Worm (Caenorhabditis elegans): Measurements from ENCODE around the gene utx-1.

DNA sequence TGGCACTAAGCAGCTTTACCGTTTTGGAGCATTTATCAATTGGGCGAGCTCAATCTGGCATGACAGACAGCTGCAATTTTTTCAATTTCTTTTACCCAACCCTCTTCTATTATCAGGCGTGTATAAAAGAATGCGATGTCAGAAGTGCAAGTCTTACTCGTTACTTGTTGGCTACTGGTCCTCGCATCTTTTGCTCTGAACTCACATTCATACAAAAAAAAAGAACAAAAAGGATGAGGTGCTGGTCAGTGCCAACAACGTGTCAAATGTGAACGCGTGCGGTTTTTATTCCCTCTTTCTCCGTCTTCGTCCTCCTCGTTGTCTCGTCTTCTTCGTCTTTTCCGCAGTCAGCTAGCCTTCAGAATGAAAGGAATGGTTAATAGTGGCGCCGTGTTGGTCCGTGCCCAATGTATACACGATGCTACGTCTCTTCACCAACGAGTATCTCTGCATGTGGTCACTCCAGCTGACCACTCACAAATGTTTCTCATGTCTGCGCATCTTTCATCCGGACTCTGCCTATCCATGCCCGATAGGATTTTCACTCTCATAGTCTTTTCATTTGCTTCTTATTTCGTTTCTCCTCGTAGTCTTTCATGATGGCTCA lies 9.0 kb downstream of the utx-1 start:
- TF ChIP-seq W03F9.2 (tag; optimal IDR thresholded peaks at IDR 0.05) = no peak
- no peak for TF ChIP-seq him-1 (tag; optimal IDR thresholded peaks at IDR 0.05)
